Worm (Caenorhabditis elegans) whole organism, young adult: ENCODE measurements around the gene lgc-52.

Experiments
- F22D6.2 ChIP-seq: sonication (generic microtip); optimal IDR thresholded peaks from 2 replicates; lab custom pipeline; 2016; ENCODE audit warnings: mild to moderate bottlenecking, missing genetic modification characterization, missing compliant biosample characterization
- F23B12.7 ChIP-seq: sonication (generic microtip); optimal IDR thresholded peaks from 2 replicates; lab custom pipeline; 2017; ENCODE audit warnings: missing genetic modification characterization, mild to moderate bottlenecking, missing compliant biosample characterization, antibody characterized with exemption, moderate library complexity; ENCODE audit not compliant: insufficient read depth
- Y53F4B.3 ChIP-seq: fragments of 200-800 bp; sonication (Bioruptor generic); IDR thresholded peaks from 2 replicates; pipeline ENCODE4 v1.3.6; 2022; ENCODE audit warnings: missing genetic modification reagents, missing genetic modification characterization, missing compliant biosample characterization
- attf-3 ChIP-seq: fragments of 200-800 bp; sonication (Bioruptor generic); conservative IDR thresholded peaks from 2 replicates; pipeline ENCODE4 v1.3.6; 2022; ENCODE audit warnings: missing genetic modification reagents, missing genetic modification characterization, missing compliant biosample characterization
- bed-2 ChIP-seq: fragments of 200-800 bp; sonication (Bioruptor generic); IDR thresholded peaks from 2 replicates; pipeline ENCODE4 v1.3.6; 2022; ENCODE audit warnings: missing genetic modification reagents, missing genetic modification characterization, missing compliant biosample characterization
- cebp-1 ChIP-seq, 2 experiments: fragments of 200-800 bp in 1 of 2; sonication (Bioruptor generic) in 1 of 2; sonication (generic microtip) in 1 of 2; IDR thresholded peaks in 1 of 2; optimal IDR thresholded peaks in 1 of 2; 2 replicates each; pipeline versions ENCODE4 v1.3.6 to Lab custom; 2017 to 2022; ENCODE audit warnings: missing compliant biosample characterization in 2 of 2, missing genetic modification characterization in 2 of 2, mild to moderate bottlenecking in 1 of 2, missing genetic modification reagents in 1 of 2, moderate library complexity in 1 of 2
- ceh-27 ChIP-seq: fragments of 200-800 bp; sonication (Bioruptor generic); optimal IDR thresholded peaks from 2 replicates; lab custom pipeline; 2018; ENCODE audit warnings: mild to moderate bottlenecking, missing genetic modification characterization, moderate library complexity, missing compliant biosample characterization
- dpl-1 ChIP-seq: fragments of 150-350 bp; optimal IDR thresholded peaks from 2 replicates; lab custom pipeline; 2014; ENCODE audit warnings: missing biosample characterization, missing genetic modification reagents, missing genetic modification characterization
- let-526 ChIP-seq: fragments of 200-800 bp; sonication (Bioruptor generic); IDR thresholded peaks from 2 replicates; pipeline ENCODE4 v1.3.6; 2022; ENCODE audit warnings: missing genetic modification reagents, missing genetic modification characterization, missing compliant biosample characterization
- lin-35 ChIP-seq, 3 experiments: fragments of 150-350 bp in 2 of 3; sonication (generic microtip) in 1 of 3; optimal IDR thresholded peaks; 2 replicates each; lab custom pipeline; 2014 to 2018; ENCODE audit warnings: missing biosample characterization in 3 of 3, missing genetic modification characterization in 3 of 3, missing genetic modification reagents in 3 of 3
- lin-54 ChIP-seq: fragments of 200-800 bp; sonication (Bioruptor generic); optimal IDR thresholded peaks from 2 replicates; lab custom pipeline; 2018; ENCODE audit warnings: mild to moderate bottlenecking, missing genetic modification characterization, missing compliant biosample characterization
- pha-4 ChIP-seq: fragments of 150-350 bp; sonication (generic microtip); optimal IDR thresholded peaks from 2 replicates; lab custom pipeline; 2014; ENCODE audit warnings: missing biosample characterization, missing genetic modification reagents, missing genetic modification characterization
- snpc-4 ChIP-seq, 5 experiments: fragments of 150-350 bp in 1 of 5; sonication (generic microtip) in 4 of 5; optimal IDR thresholded peaks; 2 replicates each; lab custom pipeline; 2014 to 2018; ENCODE audit warnings: missing genetic modification characterization in 5 of 5, missing biosample characterization in 3 of 5, antibody characterized with exemption in 2 of 5, mild to moderate bottlenecking in 2 of 5, missing compliant biosample characterization in 2 of 5, missing genotype in 2 of 5, moderate library complexity in 2 of 5, missing genetic modification reagents in 1 of 5

DNA sequence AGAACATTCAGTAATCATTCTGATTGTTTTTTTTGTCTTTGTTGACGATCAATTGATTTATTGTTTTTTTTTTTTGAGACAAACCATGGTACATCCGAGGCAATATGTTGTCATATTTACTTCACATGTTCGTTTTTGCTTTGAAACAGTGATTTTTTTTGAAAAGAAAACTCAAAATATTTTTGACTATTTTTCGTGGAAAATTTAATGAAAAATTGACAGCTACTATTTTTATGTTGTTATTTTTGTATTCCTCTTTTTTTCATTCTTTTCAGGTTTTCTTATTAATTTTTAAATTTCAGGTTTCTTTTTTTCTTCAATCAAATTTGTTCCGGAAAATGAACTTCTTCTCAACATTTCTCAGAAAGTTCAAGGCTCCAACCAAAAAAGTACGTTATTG lies 9.7 kb downstream of the lgc-52 start, which contains the start of gene Y73F8A.36:
- TF ChIP-seq lin-54 (GFP tag; lab: Kevin White, UChicago), result no peak
- TF ChIP-seq attf-3, result no peak
- no peak for TF ChIP-seq F23B12.7
- no peak for TF ChIP-seq snpc-4 (GFP tag; optimal IDR thresholded peaks at IDR 0.05; lab: Kevin White, UChicago)
- no peak for TF ChIP-seq snpc-4 (tag; optimal IDR thresholded peaks at IDR 0.05; lab: Kevin White, UChicago)
- TF ChIP-seq lin-35 (GFP tag; optimal IDR thresholded peaks at IDR 0.05; lab: Kevin White, UChicago), result no peak
- TF ChIP-seq bed-2 (GFP tag; lab: Robert Waterston, UW), result no peak
- TF ChIP-seq Y53F4B.3 (GFP tag; lab: Robert Waterston, UW), result no peak
- no peak for TF ChIP-seq pha-4
- TF ChIP-seq ceh-27 (GFP tag; lab: Kevin White, UChicago), result no peak
- TF ChIP-seq F22D6.2 (tag; lab: Kevin White, UChicago), result no peak
- TF ChIP-seq cebp-1 (GFP tag; IDR thresholded peaks at IDR 0.05; lab: Robert Waterston, UW), result no peak
- no peak for TF ChIP-seq cebp-1 (tag; optimal IDR thresholded peaks at IDR 0.05; lab: Kevin White, UChicago)
- no peak for TF ChIP-seq let-526 (GFP tag; lab: Robert Waterston, UW)
- TF ChIP-seq dpl-1 (GFP tag; lab: Kevin White, UChicago), result no peak
